Fruit fly (Drosophila melanogaster) whole organism, embryonic: ENCODE measurements around the gene CG14043.

Experiments used
- Atf-2 ChIP-seq: fragments of 200-800 bp; sonication (Bioruptor generic); optimal IDR thresholded peaks from 2 replicates; lab custom pipeline; 2016; ENCODE audit warnings: missing biosample characterization, missing genetic modification characterization
- Atf3 ChIP-seq: fragments of 200-800 bp; sonication (Bioruptor generic); optimal IDR thresholded peaks from 3 replicates; lab custom pipeline; 2016; ENCODE audit warnings: missing biosample characterization, missing genetic modification characterization
- CG10321 ChIP-seq: fragments of 200-800 bp; sonication (Bioruptor generic); IDR thresholded peaks from 2 replicates; pipeline ENCODE4 v1.3.6; 2022; ENCODE audit warnings: missing biosample characterization, missing genetic modification characterization
- CG10366 ChIP-seq: fragments of 200-800 bp; sonication (Bioruptor generic); IDR thresholded peaks from 2 replicates; pipeline ENCODE4 v1.3.6; 2022; ENCODE audit warnings: missing biosample characterization, missing genetic modification characterization
- CG10543 ChIP-seq: fragments of 200-800 bp; sonication (Bioruptor generic); optimal IDR thresholded peaks from 3 replicates; lab custom pipeline; 2017; ENCODE audit warnings: missing biosample characterization, mild to moderate bottlenecking, missing genetic modification characterization, moderate library complexity
- CG10565 ChIP-seq: fragments of 200-800 bp; sonication (Bioruptor generic); optimal IDR thresholded peaks from 3 replicates; lab custom pipeline; 2016; ENCODE audit warnings: missing biosample characterization, mild to moderate bottlenecking, missing genetic modification characterization
- CG12744 ChIP-seq: fragments of 200-800 bp; sonication (Bioruptor generic); optimal IDR thresholded peaks from 2 replicates; lab custom pipeline; 2016; ENCODE audit warnings: missing biosample characterization, missing genetic modification characterization
- CG12942 ChIP-seq: fragments of 200-800 bp; sonication (Bioruptor generic); optimal IDR thresholded peaks from 3 replicates; lab custom pipeline; 2016; ENCODE audit warnings: missing biosample characterization, missing genetic modification characterization
- CG14710 ChIP-seq: fragments of 200-800 bp; sonication (Bioruptor generic); optimal IDR thresholded peaks from 3 replicates; lab custom pipeline; 2019; ENCODE audit warnings: missing biosample characterization, mild to moderate bottlenecking, missing genetic modification characterization, moderate library complexity
- CG14860 ChIP-seq: fragments of 200-800 bp; sonication (Bioruptor generic); IDR thresholded peaks from 3 replicates; pipeline ENCODE4 v1.3.6; 2022; ENCODE audit warnings: missing biosample characterization, missing genetic modification characterization; ENCODE audit not compliant: partially characterized antibody
- CG16863 ChIP-seq: fragments of 200-800 bp; sonication (Bioruptor generic); optimal IDR thresholded peaks from 3 replicates; lab custom pipeline; 2016; ENCODE audit warnings: missing biosample characterization, missing genetic modification characterization
- CG31365 ChIP-seq: fragments of 200-800 bp; sonication (Bioruptor generic); optimal IDR thresholded peaks from 2 replicates; lab custom pipeline; 2018; ENCODE audit warnings: missing biosample characterization, mild to moderate bottlenecking, missing genetic modification characterization
- CG32532 ChIP-seq: fragments of 200-800 bp; sonication (Bioruptor generic); IDR thresholded peaks from 2 replicates; pipeline ENCODE4 v1.3.6; 2022; ENCODE audit warnings: missing biosample characterization, missing genetic modification characterization
- CG32772 ChIP-seq: fragments of 200-800 bp; sonication (Bioruptor generic); IDR thresholded peaks from 2 replicates; pipeline ENCODE4 v1.3.6; 2022; ENCODE audit warnings: missing biosample characterization, missing genetic modification characterization
- CG4282 ChIP-seq: fragments of 200-800 bp; sonication (Bioruptor generic); optimal IDR thresholded peaks from 2 replicates; lab custom pipeline; 2016; ENCODE audit warnings: missing biosample characterization, missing genetic modification characterization
- CG4730 ChIP-seq: fragments of 200-800 bp; sonication (Bioruptor generic); IDR thresholded peaks from 2 replicates; pipeline ENCODE4 v1.3.6; 2022; ENCODE audit warnings: missing biosample characterization, missing genetic modification characterization
- CG4820 ChIP-seq: fragments of 200-800 bp; sonication (Bioruptor generic); optimal IDR thresholded peaks from 3 replicates; lab custom pipeline; 2016; ENCODE audit warnings: missing biosample characterization, missing genetic modification characterization
- CG6683 ChIP-seq: fragments of 200-800 bp; sonication (Bioruptor generic); optimal IDR thresholded peaks from 2 replicates; lab custom pipeline; 2017; ENCODE audit warnings: missing biosample characterization, mild to moderate bottlenecking, missing genetic modification characterization, missing genetic modification reagents
- CG8281 ChIP-seq: fragments of 200-800 bp; sonication (Bioruptor generic); optimal IDR thresholded peaks from 2 replicates; lab custom pipeline; 2018; ENCODE audit warnings: missing biosample characterization, mild to moderate bottlenecking, missing genetic modification characterization, moderate library complexity
- CG8388 ChIP-seq: fragments of 200-800 bp; sonication (Bioruptor generic); optimal IDR thresholded peaks from 2 replicates; lab custom pipeline; 2019; ENCODE audit warnings: missing biosample characterization, mild to moderate bottlenecking, missing genetic modification characterization, moderate library complexity
- E2f1 ChIP-seq: fragments of 200-800 bp; sonication (Bioruptor generic); IDR thresholded peaks from 2 replicates; pipeline ENCODE4 v1.3.6; 2022; ENCODE audit warnings: missing biosample characterization, missing genetic modification characterization
- E2f2 ChIP-seq: fragments of 200-800 bp; sonication (Bioruptor generic); IDR thresholded peaks from 2 replicates; pipeline ENCODE4 v1.3.6; 2022; ENCODE audit warnings: missing biosample characterization, missing genetic modification characterization
- Eip74EF ChIP-seq, 2 experiments: fragments of 200-800 bp in 1 of 2; fragments of >200 bp in 1 of 2; sonication (Bioruptor generic) in 1 of 2; optimal IDR thresholded peaks; 2 replicates each; lab custom pipeline; 2017 to 2019; ENCODE audit warnings: missing biosample characterization in 2 of 2, missing genetic modification characterization in 2 of 2, mild to moderate bottlenecking in 1 of 2, moderate library complexity in 1 of 2
- Elba2 ChIP-seq: fragments of 200-800 bp; sonication (Bioruptor generic); optimal IDR thresholded peaks from 3 replicates; lab custom pipeline; 2016; ENCODE audit warnings: missing biosample characterization, missing genetic modification characterization
- H15 ChIP-seq: fragments of 200-800 bp; sonication (Bioruptor generic); IDR thresholded peaks from 3 replicates; pipeline ENCODE4 v1.3.6; 2022; ENCODE audit warnings: missing biosample characterization, missing genetic modification characterization
- Lhr ChIP-seq: fragments of 200-800 bp; sonication (Bioruptor generic); optimal IDR thresholded peaks from 3 replicates; lab custom pipeline; 2017; ENCODE audit warnings: mild to moderate bottlenecking, missing biosample characterization, missing genetic modification reagents, missing genetic modification characterization
- Meics ChIP-seq: fragments of 200-800 bp; sonication (Bioruptor generic); optimal IDR thresholded peaks from 2 replicates; lab custom pipeline; 2017; ENCODE audit warnings: missing biosample characterization, mild to moderate bottlenecking, missing genetic modification characterization
- Sox100B ChIP-seq: fragments of 200-800 bp; sonication (Bioruptor generic); optimal IDR thresholded peaks from 3 replicates; lab custom pipeline; 2018; ENCODE audit warnings: missing biosample characterization, mild to moderate bottlenecking, missing genetic modification characterization
- Sox102F ChIP-seq: fragments of 200-800 bp; sonication (Bioruptor generic); optimal IDR thresholded peaks from 2 replicates; lab custom pipeline; 2018; ENCODE audit warnings: missing biosample characterization, mild to moderate bottlenecking, missing genetic modification characterization, moderate library complexity
- Xrp1 ChIP-seq: fragments of 200-800 bp; sonication (Bioruptor generic); IDR thresholded peaks from 2 replicates; pipeline ENCODE4 v1.3.6; 2022; ENCODE audit warnings: missing biosample characterization, missing genetic modification characterization
- ato ChIP-seq: fragments of 200-800 bp; sonication (Bioruptor generic); IDR thresholded peaks from 2 replicates; pipeline ENCODE4 v1.3.6; 2022; ENCODE audit warnings: missing biosample characterization, missing genetic modification characterization; ENCODE audit not compliant: partially characterized antibody
- ftz-f1 ChIP-seq: fragments of 200-800 bp; sonication (Bioruptor generic); optimal IDR thresholded peaks from 2 replicates; lab custom pipeline; 2016; ENCODE audit warnings: missing biosample characterization, missing genetic modification characterization
- gsb-n ChIP-seq: fragments of 200-800 bp; sonication (Bioruptor generic); optimal IDR thresholded peaks from 3 replicates; lab custom pipeline; 2018; ENCODE audit warnings: missing biosample characterization, mild to moderate bottlenecking, missing genetic modification characterization
- her ChIP-seq: fragments of 200-800 bp; sonication (Bioruptor generic); optimal IDR thresholded peaks from 2 replicates; lab custom pipeline; 2016; ENCODE audit warnings: missing biosample characterization, missing genetic modification characterization
- hkb ChIP-seq, 2 experiments: fragments of 200-800 bp in 1 of 2; fragments of >200 bp in 1 of 2; sonication (Bioruptor generic) in 1 of 2; IDR thresholded peaks in 1 of 2; optimal IDR thresholded peaks in 1 of 2; 2 replicates each; pipeline versions ENCODE4 v1.3.6 to Lab custom; 2017 to 2022; ENCODE audit warnings: missing biosample characterization in 1 of 2, missing genetic modification characterization in 1 of 2
- kah ChIP-seq: fragments of 200-800 bp; sonication (Bioruptor generic); optimal IDR thresholded peaks from 2 replicates; lab custom pipeline; 2018; ENCODE audit warnings: missing biosample characterization, mild to moderate bottlenecking, missing genetic modification characterization
- kay ChIP-seq: fragments of 200-800 bp; sonication (Bioruptor generic); optimal IDR thresholded peaks from 2 replicates; lab custom pipeline; 2016; ENCODE audit warnings: missing biosample characterization, missing genetic modification characterization
- nerfin-1 ChIP-seq: fragments of 200-800 bp; sonication (Bioruptor generic); optimal IDR thresholded peaks from 3 replicates; lab custom pipeline; 2019; ENCODE audit warnings: missing biosample characterization, mild to moderate bottlenecking, missing genetic modification characterization, moderate library complexity
- onecut ChIP-seq: fragments of 200-800 bp; sonication (Bioruptor generic); IDR thresholded peaks from 2 replicates; pipeline ENCODE4 v1.3.6; 2022; ENCODE audit warnings: missing biosample characterization, missing genetic modification characterization
- otp ChIP-seq: fragments of 200-800 bp; sonication (Bioruptor generic); IDR thresholded peaks from 3 replicates; pipeline ENCODE4, ENCODE4 v1.3.6; 2022; ENCODE audit warnings: missing biosample characterization, missing genetic modification characterization
- pzg ChIP-seq: fragments of 200-800 bp; sonication (Bioruptor generic); optimal IDR thresholded peaks from 3 replicates; lab custom pipeline; 2018; ENCODE audit warnings: missing biosample characterization, mild to moderate bottlenecking, missing genetic modification characterization, moderate library complexity
- scrt ChIP-seq: fragments of 200-800 bp; sonication (Bioruptor generic); optimal IDR thresholded peaks from 2 replicates; lab custom pipeline; 2018; ENCODE audit warnings: missing biosample characterization, mild to moderate bottlenecking, missing genetic modification characterization, moderate library complexity
- slou ChIP-seq: fragments of 200-800 bp; sonication (Bioruptor generic); optimal IDR thresholded peaks from 3 replicates; lab custom pipeline; 2016; ENCODE audit warnings: missing biosample characterization, missing genetic modification characterization
- sna ChIP-seq: fragments of 200-800 bp; sonication (Bioruptor generic); IDR thresholded peaks from 2 replicates; pipeline ENCODE4 v1.3.6; 2022; ENCODE audit warnings: missing biosample characterization, missing genetic modification characterization; ENCODE audit not compliant: partially characterized antibody
- stc ChIP-seq: fragments of 200-800 bp; sonication (Bioruptor generic); IDR thresholded peaks from 2 replicates; pipeline ENCODE4 v1.3.6; 2022; ENCODE audit warnings: missing biosample characterization, missing genetic modification characterization
- stwl ChIP-seq: fragments of 200-800 bp; sonication (Bioruptor generic); optimal IDR thresholded peaks from 3 replicates; lab custom pipeline; 2018; ENCODE audit warnings: missing biosample characterization, mild to moderate bottlenecking, missing genetic modification characterization, moderate library complexity
- tna ChIP-seq: fragments of 200-800 bp; sonication (Bioruptor generic); IDR thresholded peaks from 2 replicates; pipeline ENCODE4 v1.3.6; 2022; ENCODE audit warnings: missing biosample characterization, missing genetic modification characterization; ENCODE audit not compliant: partially characterized antibody
- wdn ChIP-seq: fragments of 200-800 bp; sonication (Bioruptor generic); IDR thresholded peaks from 2 replicates; pipeline ENCODE4 v1.3.6; 2022; ENCODE audit warnings: missing biosample characterization, missing genetic modification characterization
- zen ChIP-seq: fragments of 200-800 bp; sonication (Bioruptor generic); optimal IDR thresholded peaks from 3 replicates; lab custom pipeline; 2018; ENCODE audit warnings: missing biosample characterization, mild to moderate bottlenecking, missing genetic modification characterization, moderate library complexity

The CG14043 gene

dm6 chr2L:4999389-5000032 lies 28.0 kb downstream of the CG14043 start (continued):
- TF ChIP-seq hkb (optimal IDR thresholded peaks at IDR 0.05; lab: Kevin White, UChicago) (no peak), hkb (GFP tag; IDR thresholded peaks at IDR 0.05; lab: Robert Waterston, UW) (peak; percentile 64), tna (no peak), Eip74EF (GFP tag; optimal IDR thresholded peaks at IDR 0.05; lab: Kevin White, UChicago) (no peak), CG4820 (GFP tag; lab: Kevin White, UChicago) (peak; percentile 62), nerfin-1 (tag; lab: Kevin White, UChicago) (peak; percentile 4), CG4730 (GFP tag; lab: Robert Waterston, UW) (peak; percentile 49; the same call in 1 of the 2 replicates), wdn (GFP tag; lab: Robert Waterston, UW) (0 out of 2 replicates have a peak, but pooled peaks have one; percentile 56), CG6683 (no peak), kah (GFP tag; lab: Kevin White, UChicago) (peak; percentile 29), CG8281 (tag; lab: Kevin White, UChicago) (peak; percentile 33), CG8388 (GFP tag; lab: Kevin White, UChicago) (peak; percentile 51), CG4282 (GFP tag; lab: Kevin White, UChicago) (no peak), Sox100B (GFP tag; lab: Kevin White, UChicago) (peak; percentile 30), CG16863 (GFP tag; lab: Kevin White, UChicago) (peak; percentile 55), gsb-n (tag; lab: Kevin White, UChicago) (peak; percentile 56), CG10366 (GFP tag; lab: Robert Waterston, UW) (peak; percentile 69), Elba2 (no peak), CG32772 (GFP tag; lab: Robert Waterston, UW) (peak; percentile 49), CG10543 (GFP tag; lab: Kevin White, UChicago) (no peak), ato (no peak), E2f2 (peak; percentile 19; the same call in 1 of the 2 replicates), CG14710 (tag; lab: Kevin White, UChicago) (peak; percentile 24), onecut (GFP tag; lab: Robert Waterston, UW) (peak; percentile 45), H15 (GFP tag; lab: Robert Waterston, UW) (peak; percentile 57; the same call in 1 of the 3 replicates), CG12942 (GFP tag; lab: Kevin White, UChicago) (peak; percentile 40), kay (GFP tag; lab: Kevin White, UChicago) (no peak), CG31365 (tag; lab: Kevin White, UChicago) (no peak), Atf3 (GFP tag; lab: Kevin White, UChicago) (no peak), Atf-2 (GFP tag; lab: Kevin White, UChicago) (peak; percentile 23), Lhr (GFP tag; lab: Kevin White, UChicago) (peak; percentile 26), scrt (peak; percentile 52), sna (GFP tag; lab: Robert Waterston, UW) (no peak), CG10565 (GFP tag; lab: Kevin White, UChicago) (no peak), Sox102F (peak; percentile 76), CG32532 (peak; percentile 84), stc (GFP tag; lab: Robert Waterston, UW) (peak; percentile 64), Meics (GFP tag; lab: Kevin White, UChicago) (peak; percentile 61), ftz-f1 (GFP tag; lab: Kevin White, UChicago) (no peak), Xrp1 (GFP tag; lab: Robert Waterston, UW) (peak; percentile 73), stwl (tag; lab: Kevin White, UChicago) (no peak), her (GFP tag; lab: Kevin White, UChicago) (peak; percentile 29), pzg (GFP tag; lab: Kevin White, UChicago) (no peak), slou (GFP tag; lab: Kevin White, UChicago) (peak; percentile 27), otp (peak; percentile 61; the same call in 2 of the 3 replicates), CG14860 (GFP tag; lab: Robert Waterston, UW) (no peak), CG12744 (no peak), E2f1 (GFP tag; lab: Robert Waterston, UW) (peak; percentile 60), zen (tag; lab: Kevin White, UChicago) (no peak), CG10321 (GFP tag; lab: Robert Waterston, UW) (no peak)
